Worm (Caenorhabditis elegans) whole organism, L2 larva: ENCODE data around the gene pqn-39.

Experiments
- C34F6.9 ChIP-seq: fragments of 150-350 bp; optimal IDR thresholded peaks from 2 replicates; lab custom pipeline; 2014; ENCODE audit warnings: missing biosample characterization, missing genetic modification characterization
- F13H6.1 ChIP-seq: sonication (generic microtip); optimal IDR thresholded peaks from 2 replicates; lab custom pipeline; 2016; ENCODE audit warnings: missing genetic modification characterization, missing compliant biosample characterization
- R02D3.7 ChIP-seq: fragments of 150-350 bp; optimal IDR thresholded peaks from 2 replicates; lab custom pipeline; 2014; ENCODE audit warnings: missing biosample characterization, missing genetic modification characterization
- Y55F3AM.14 ChIP-seq: fragments of 200-800 bp; sonication (Bioruptor generic); optimal IDR thresholded peaks from 2 replicates; lab custom pipeline; 2018; ENCODE audit warnings: mild to moderate bottlenecking, missing genetic modification characterization, missing compliant biosample characterization
- ZK546.5 ChIP-seq: sonication (generic microtip); optimal IDR thresholded peaks from 2 replicates; lab custom pipeline; 2017; ENCODE audit warnings: missing biosample characterization, missing genetic modification characterization
- alr-1 ChIP-seq: fragments of 150-350 bp; optimal IDR thresholded peaks from 2 replicates; lab custom pipeline; 2014; ENCODE audit warnings: missing biosample characterization, missing genetic modification characterization
- blmp-1 ChIP-seq: sonication (generic microtip); optimal IDR thresholded peaks from 2 replicates; lab custom pipeline; 2017; ENCODE audit warnings: missing genetic modification characterization, mild to moderate bottlenecking, missing compliant biosample characterization, antibody characterized with exemption, moderate library complexity; ENCODE audit not compliant: insufficient read depth
- ceh-16 ChIP-seq: fragments of 150-350 bp; optimal IDR thresholded peaks from 2 replicates; lab custom pipeline; 2014; ENCODE audit warnings: missing biosample characterization, missing genetic modification characterization
- ceh-82 ChIP-seq: fragments of 150-350 bp; optimal IDR thresholded peaks from 2 replicates; lab custom pipeline; 2014; ENCODE audit warnings: missing biosample characterization, missing genetic modification characterization
- crh-2 ChIP-seq: sonication (generic microtip); optimal IDR thresholded peaks from 2 replicates; lab custom pipeline; 2017; ENCODE audit warnings: missing biosample characterization, missing genetic modification characterization
- dmd-4 ChIP-seq: sonication (generic microtip); optimal IDR thresholded peaks from 2 replicates; lab custom pipeline; 2017; ENCODE audit warnings: missing biosample characterization, missing genetic modification characterization
- egl-27 ChIP-seq: sonication (generic microtip); optimal IDR thresholded peaks from 3 replicates; lab custom pipeline; 2017; ENCODE audit warnings: missing biosample characterization, missing genetic modification reagents, missing genetic modification characterization
- elt-1 ChIP-seq: fragments of 150-350 bp; optimal IDR thresholded peaks from 2 replicates; lab custom pipeline; 2014; ENCODE audit warnings: missing biosample characterization, missing genetic modification characterization
- elt-3 ChIP-seq: sonication (generic microtip); optimal IDR thresholded peaks from 2 replicates; lab custom pipeline; 2017; ENCODE audit warnings: missing biosample characterization, missing genetic modification characterization
- fos-1 ChIP-seq: fragments of 150-350 bp; optimal IDR thresholded peaks from 2 replicates; lab custom pipeline; 2014; ENCODE audit warnings: missing biosample characterization, missing genetic modification characterization
- gmeb-1 ChIP-seq: fragments of 150-350 bp; optimal IDR thresholded peaks from 2 replicates; lab custom pipeline; 2014; ENCODE audit warnings: missing biosample characterization, missing genetic modification characterization
- lin-11 ChIP-seq: fragments of 150-350 bp; sonication (generic microtip); optimal IDR thresholded peaks from 2 replicates; lab custom pipeline; 2014; ENCODE audit warnings: missing biosample characterization, missing genetic modification characterization, inconsistent platforms, mixed read lengths
- lin-13 ChIP-seq: fragments of 150-350 bp; optimal IDR thresholded peaks from 2 replicates; lab custom pipeline; 2014; ENCODE audit warnings: missing biosample characterization, missing genetic modification reagents, missing genetic modification characterization
- lin-39 ChIP-seq: fragments of 150-350 bp; optimal IDR thresholded peaks from 2 replicates; lab custom pipeline; 2014; ENCODE audit warnings: missing biosample characterization, missing genetic modification reagents, missing genetic modification characterization
- lsy-2 ChIP-seq, 2 experiments: fragments of 150-350 bp in 1 of 2; sonication (generic microtip) in 1 of 2; optimal IDR thresholded peaks; 2 replicates each; lab custom pipeline; 2014 to 2017; ENCODE audit warnings: missing biosample characterization in 2 of 2, missing genetic modification characterization in 2 of 2
- mab-5 ChIP-seq: fragments of 150-350 bp; optimal IDR thresholded peaks from 2 replicates; lab custom pipeline; 2014; ENCODE audit warnings: missing biosample characterization, missing genetic modification characterization
- mdl-1 ChIP-seq, 2 experiments: fragments of 150-350 bp in 1 of 2; sonication (generic microtip) in 1 of 2; optimal IDR thresholded peaks; 2 replicates each; lab custom pipeline; 2017; ENCODE audit warnings: missing biosample characterization in 2 of 2, missing genetic modification characterization in 2 of 2
- nhr-10 ChIP-seq: sonication (generic microtip); optimal IDR thresholded peaks from 2 replicates; lab custom pipeline; 2017; ENCODE audit warnings: missing biosample characterization, missing genetic modification characterization
- nhr-12 ChIP-seq: fragments of 150-350 bp; optimal IDR thresholded peaks from 2 replicates; lab custom pipeline; 2014; ENCODE audit warnings: missing biosample characterization, missing genetic modification characterization
- nhr-129 ChIP-seq: fragments of 150-350 bp; optimal IDR thresholded peaks from 2 replicates; lab custom pipeline; 2014; ENCODE audit warnings: missing biosample characterization, missing genetic modification characterization
- nhr-21 ChIP-seq: fragments of 150-350 bp; optimal IDR thresholded peaks from 2 replicates; lab custom pipeline; 2014; ENCODE audit warnings: missing biosample characterization, missing genetic modification characterization
- nhr-23 ChIP-seq: fragments of 150-350 bp; optimal IDR thresholded peaks from 2 replicates; lab custom pipeline; 2014; ENCODE audit warnings: missing biosample characterization, missing genetic modification reagents, missing genetic modification characterization
- nhr-237 ChIP-seq: fragments of 150-350 bp; optimal IDR thresholded peaks from 2 replicates; lab custom pipeline; 2014; ENCODE audit warnings: missing biosample characterization, missing genetic modification characterization
- nhr-25 ChIP-seq: fragments of 150-350 bp; sonication (generic microtip); optimal IDR thresholded peaks from 3 replicates; lab custom pipeline; 2014; ENCODE audit warnings: missing biosample characterization, missing genetic modification characterization
- nhr-6 ChIP-seq: fragments of 150-350 bp; optimal IDR thresholded peaks from 2 replicates; lab custom pipeline; 2014; ENCODE audit warnings: missing biosample characterization, missing genetic modification characterization
- nhr-77 ChIP-seq: fragments of 150-350 bp; optimal IDR thresholded peaks from 2 replicates; lab custom pipeline; 2014; ENCODE audit warnings: missing biosample characterization, missing genetic modification characterization
- peb-1 ChIP-seq: fragments of 150-350 bp; optimal IDR thresholded peaks from 2 replicates; lab custom pipeline; 2014; ENCODE audit warnings: missing biosample characterization, missing genetic modification characterization
- sem-4 ChIP-seq: fragments of 150-350 bp; optimal IDR thresholded peaks from 2 replicates; lab custom pipeline; 2014; ENCODE audit warnings: missing biosample characterization, missing genetic modification reagents, missing genetic modification characterization
- skn-1 ChIP-seq: sonication (generic microtip); optimal IDR thresholded peaks from 2 replicates; lab custom pipeline; 2017; ENCODE audit warnings: missing biosample characterization, missing genetic modification characterization
- sma-3 ChIP-seq: sonication (generic microtip); optimal IDR thresholded peaks from 2 replicates; lab custom pipeline; 2016; ENCODE audit warnings: missing genetic modification reagents, missing genetic modification characterization, missing compliant biosample characterization
- sma-9 ChIP-seq, 2 experiments: fragments of 150-350 bp in 1 of 2; sonication (generic microtip) in 1 of 2; optimal IDR thresholded peaks; 2 replicates each; lab custom pipeline; 2014 to 2016; ENCODE audit warnings: missing genetic modification characterization in 2 of 2, mild to moderate bottlenecking in 1 of 2, missing biosample characterization in 1 of 2, missing compliant biosample characterization in 1 of 2, missing genetic modification reagents in 1 of 2, moderate library complexity in 1 of 2
- snpc-4 ChIP-seq: fragments of 150-350 bp; optimal IDR thresholded peaks from 2 replicates; lab custom pipeline; 2014; ENCODE audit warnings: missing biosample characterization, missing genetic modification characterization
- unc-39 ChIP-seq: fragments of 150-350 bp; optimal IDR thresholded peaks from 2 replicates; lab custom pipeline; 2014; ENCODE audit warnings: missing biosample characterization, missing genetic modification characterization
- unc-55 ChIP-seq: fragments of 150-350 bp; sonication (generic microtip); optimal IDR thresholded peaks from 3 replicates; lab custom pipeline; 2014; ENCODE audit warnings: missing biosample characterization, missing genetic modification reagents, missing genetic modification characterization
- unc-62 ChIP-seq: fragments of 150-350 bp; optimal IDR thresholded peaks from 2 replicates; lab custom pipeline; 2014; ENCODE audit warnings: missing biosample characterization, missing genetic modification reagents, missing genetic modification characterization
- zag-1 ChIP-seq: fragments of 150-350 bp; optimal IDR thresholded peaks from 2 replicates; lab custom pipeline; 2014; ENCODE audit warnings: missing biosample characterization, missing genetic modification characterization
- ztf-1 ChIP-seq: fragments of 200-800 bp; sonication (Bioruptor generic); conservative IDR thresholded peaks from 2 replicates; pipeline ENCODE4 v1.3.6; 2022; ENCODE audit warnings: missing genetic modification characterization, missing compliant biosample characterization
- ztf-11 ChIP-seq: sonication (generic microtip); optimal IDR thresholded peaks from 2 replicates; lab custom pipeline; 2017; ENCODE audit warnings: missing biosample characterization, missing genetic modification characterization
- ztf-4 ChIP-seq: fragments of 150-350 bp; optimal IDR thresholded peaks from 2 replicates; lab custom pipeline; 2014; ENCODE audit warnings: missing biosample characterization, missing genetic modification characterization

Gene pqn-39

DNA sequence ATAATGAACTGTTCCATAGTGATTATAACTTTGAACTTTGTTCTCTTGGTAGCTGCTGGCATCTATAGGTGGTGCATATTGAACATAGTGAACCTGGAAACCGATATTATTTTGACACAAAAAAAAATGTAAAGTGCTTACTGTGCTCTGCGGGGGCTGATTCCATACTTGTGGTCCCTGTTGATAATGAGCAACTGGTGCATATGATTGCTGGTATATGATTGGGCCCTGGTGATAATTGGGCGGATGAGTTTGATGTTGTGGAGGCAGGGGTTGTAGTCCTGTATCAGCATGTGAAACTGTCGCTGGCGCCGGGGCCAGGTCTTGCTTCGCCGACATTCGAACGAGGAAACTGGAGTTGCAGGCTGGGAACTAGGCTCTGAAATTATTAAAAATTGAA, at the start of gene pqn-39:
TSS of gene pqn-39 (minus strand) at position 385 of the 400 bp plus-strand sequence.
- TF ChIP-seq ceh-82 (tag; lab: Kevin White, UChicago) (no peak), nhr-21 (tag; lab: Kevin White, UChicago) (no peak), nhr-23 (tag; lab: Kevin White, UChicago) (no peak), lin-11 (no peak), unc-55 (no peak), nhr-10 (tag; lab: Kevin White, UChicago) (no peak), ceh-16 (no peak), sma-3 (no peak), dmd-4 (tag; lab: Kevin White, UChicago) (no peak), alr-1 (no peak), snpc-4 (tag; lab: Kevin White, UChicago) (no peak), lin-13 (no peak), sma-9 (GFP tag; optimal IDR thresholded peaks at IDR 0.05; lab: Kevin White, UChicago) (no peak), sma-9 (tag; optimal IDR thresholded peaks at IDR 0.05; lab: Kevin White, UChicago) (no peak)

ce11 chrX:14016698-14017097, 48.2 kb upstream of the pqn-39 start:
- TF ChIP-seq unc-39 (tag; lab: Kevin White, UChicago) (no peak), gmeb-1 (tag; lab: Kevin White, UChicago) (no peak), snpc-4 (tag; lab: Kevin White, UChicago) (no peak), Y55F3AM.14 (GFP tag; lab: Kevin White, UChicago) (peak; percentile 4), sma-3 (no peak), ceh-82 (tag; lab: Kevin White, UChicago) (peak; percentile 2), peb-1 (no peak), lin-11 (peak; percentile 15), nhr-129 (peak; percentile 61), sem-4 (peak; percentile 4), R02D3.7 (tag; lab: Kevin White, UChicago) (no peak), mab-5 (tag; lab: Kevin White, UChicago) (peak; percentile 46), zag-1 (peak; percentile 78), ztf-4 (peak; percentile 66), F13H6.1 (tag; lab: Kevin White, UChicago) (peak; percentile 88), mdl-1 (tag; optimal IDR thresholded peaks at IDR 0.05; lab: Kevin White, UChicago) (peak in 1 of 2 experiments; percentile 66), unc-55 (peak; percentile 63), nhr-6 (tag; lab: Kevin White, UChicago) (peak; percentile 19), nhr-237 (tag; lab: Kevin White, UChicago) (no peak), lin-13 (peak; percentile 65), lsy-2 (tag; optimal IDR thresholded peaks at IDR 0.05; lab: Kevin White, UChicago) (peak in 1 of 2 experiments; percentile 74), C34F6.9 (tag; lab: Kevin White, UChicago) (peak; percentile 81), nhr-10 (tag; lab: Kevin White, UChicago) (no peak), sma-9 (GFP tag; optimal IDR thresholded peaks at IDR 0.05; lab: Kevin White, UChicago) (peak; percentile 76), sma-9 (tag; optimal IDR thresholded peaks at IDR 0.05; lab: Kevin White, UChicago) (no peak), elt-3 (tag; lab: Kevin White, UChicago) (no peak), nhr-12 (no peak), ceh-16 (no peak), crh-2 (tag; lab: Kevin White, UChicago) (peak; percentile 8)

ce11 chrX:14015808-14016207, 47.3 kb upstream of the pqn-39 start:
- no peak for TF ChIP-seq ceh-16
- peak; percentile 78 for TF ChIP-seq fos-1 (tag; lab: Kevin White, UChicago)
- peak; percentile 73 for TF ChIP-seq sma-3
- no peak for TF ChIP-seq unc-62 (GFP tag; lab: Kevin White, UChicago)
- TF ChIP-seq nhr-77 (tag; lab: Kevin White, UChicago): no peak
- no peak for TF ChIP-seq ZK546.5 (tag; lab: Kevin White, UChicago)
- no peak for TF ChIP-seq ztf-1 (GFP tag; lab: Robert Waterston, UW)
- TF ChIP-seq elt-1 (tag; lab: Kevin White, UChicago): no peak
- peak; percentile 73 for TF ChIP-seq mab-5 (tag; lab: Kevin White, UChicago)
- TF ChIP-seq lsy-2 (tag; optimal IDR thresholded peaks at IDR 0.05; lab: Kevin White, UChicago): peak in 1 of 2 experiments; percentile 41
- peak; percentile 83 for TF ChIP-seq crh-2 (tag; lab: Kevin White, UChicago)
- TF ChIP-seq nhr-12: no peak
- TF ChIP-seq blmp-1 (tag; lab: Kevin White, UChicago): peak; percentile 8
- TF ChIP-seq nhr-25: peak; percentile 10
- TF ChIP-seq unc-55: peak; percentile 87
- peak; percentile 78 for TF ChIP-seq nhr-21 (tag; lab: Kevin White, UChicago)
- TF ChIP-seq nhr-10 (tag; lab: Kevin White, UChicago): no peak
- TF ChIP-seq nhr-237 (tag; lab: Kevin White, UChicago): no peak
- TF ChIP-seq peb-1: no peak
- no peak for TF ChIP-seq nhr-23 (tag; lab: Kevin White, UChicago)
- peak; percentile 77 for TF ChIP-seq C34F6.9 (tag; lab: Kevin White, UChicago)
- no peak for TF ChIP-seq skn-1 (tag; lab: Kevin White, UChicago)
- TF ChIP-seq egl-27: peak; percentile 25
- peak; percentile 92 for TF ChIP-seq nhr-129
- TF ChIP-seq nhr-6 (tag; lab: Kevin White, UChicago): peak; percentile 72
- peak; percentile 88 for TF ChIP-seq sma-9 (GFP tag; optimal IDR thresholded peaks at IDR 0.05; lab: Kevin White, UChicago)
- TF ChIP-seq sma-9 (tag; optimal IDR thresholded peaks at IDR 0.05; lab: Kevin White, UChicago): no peak
- peak; percentile 78 for TF ChIP-seq lin-11
- peak; percentile 79 for TF ChIP-seq F13H6.1 (tag; lab: Kevin White, UChicago)
- TF ChIP-seq ceh-82 (tag; lab: Kevin White, UChicago): no peak
- TF ChIP-seq lin-39: no peak
- no peak for TF ChIP-seq R02D3.7 (tag; lab: Kevin White, UChicago)
- TF ChIP-seq ztf-11 (tag; lab: Kevin White, UChicago): no peak
- peak; percentile 63 for TF ChIP-seq Y55F3AM.14 (GFP tag; lab: Kevin White, UChicago)
- TF ChIP-seq ztf-4: peak; percentile 67
- TF ChIP-seq zag-1: peak; percentile 67
- TF ChIP-seq elt-3 (tag; lab: Kevin White, UChicago): no peak
- peak; percentile 76 for TF ChIP-seq lin-13
- no peak for TF ChIP-seq dmd-4 (tag; lab: Kevin White, UChicago)
